Fruit fly (Drosophila melanogaster) whole organism, embryonic: ENCODE measurements around the gene rgn.

ENCODE experiments used
- Antp ChIP-seq: fragments of 200-800 bp; sonication (Bioruptor generic); optimal IDR thresholded peaks from 3 replicates; lab custom pipeline; 2016; ENCODE audit warnings: missing biosample characterization, missing genetic modification characterization
- CG1024 ChIP-seq: fragments of 200-800 bp; sonication (Bioruptor generic); IDR thresholded peaks from 2 replicates; pipeline ENCODE4 v1.3.6; 2022; ENCODE audit warnings: missing biosample characterization, missing genetic modification characterization
- CG10431 ChIP-seq: fragments of 200-800 bp; sonication (Bioruptor generic); optimal IDR thresholded peaks from 3 replicates; lab custom pipeline; 2018; ENCODE audit warnings: missing biosample characterization, mild to moderate bottlenecking, missing genetic modification characterization
- CG12391 ChIP-seq: fragments of 200-800 bp; sonication (Bioruptor generic); optimal IDR thresholded peaks from 3 replicates; lab custom pipeline; 2018; ENCODE audit warnings: missing biosample characterization, mild to moderate bottlenecking, missing genetic modification characterization, moderate library complexity
- CG14441 ChIP-seq: fragments of 200-800 bp; sonication (Bioruptor generic); IDR thresholded peaks from 2 replicates; pipeline ENCODE4 v1.3.6; 2022; ENCODE audit warnings: missing biosample characterization, missing genetic modification characterization
- CG15601 ChIP-seq: fragments of 200-800 bp; sonication (Bioruptor generic); optimal IDR thresholded peaks from 3 replicates; lab custom pipeline; 2019; ENCODE audit warnings: missing biosample characterization, mild to moderate bottlenecking, missing genetic modification characterization, moderate library complexity
- CG1603 ChIP-seq: fragments of 200-800 bp; sonication (Bioruptor generic); optimal IDR thresholded peaks from 2 replicates; lab custom pipeline; 2019; ENCODE audit warnings: missing biosample characterization, mild to moderate bottlenecking, missing genetic modification characterization, moderate library complexity
- CG16815 ChIP-seq: fragments of 200-800 bp; sonication (Bioruptor generic); optimal IDR thresholded peaks from 3 replicates; lab custom pipeline; 2017; ENCODE audit warnings: missing biosample characterization, mild to moderate bottlenecking, missing genetic modification characterization
- CG17912 ChIP-seq: fragments of 200-800 bp; sonication (Bioruptor generic); optimal IDR thresholded peaks from 2 replicates; lab custom pipeline; 2018; ENCODE audit warnings: missing biosample characterization, mild to moderate bottlenecking, missing genetic modification characterization
- CG18599 ChIP-seq: fragments of 200-800 bp; sonication (Bioruptor generic); optimal IDR thresholded peaks from 3 replicates; lab custom pipeline; 2017; ENCODE audit warnings: missing biosample characterization, missing genetic modification characterization, mild to moderate bottlenecking, moderate library complexity, missing genetic modification reagents
- CG2202 ChIP-seq: fragments of 200-800 bp; sonication (Bioruptor generic); optimal IDR thresholded peaks from 2 replicates; lab custom pipeline; 2018; ENCODE audit warnings: missing biosample characterization, mild to moderate bottlenecking, missing genetic modification characterization
- CG30431 ChIP-seq: fragments of 200-800 bp; sonication (Bioruptor generic); optimal IDR thresholded peaks from 2 replicates; lab custom pipeline; 2017; ENCODE audit warnings: missing biosample characterization, missing genetic modification characterization
- CG32532 ChIP-seq: fragments of 200-800 bp; sonication (Bioruptor generic); IDR thresholded peaks from 2 replicates; pipeline ENCODE4 v1.3.6; 2022; ENCODE audit warnings: missing biosample characterization, missing genetic modification characterization
- CG3281 ChIP-seq: fragments of 200-800 bp; sonication (Bioruptor generic); optimal IDR thresholded peaks from 3 replicates; lab custom pipeline; 2017; ENCODE audit warnings: missing biosample characterization, mild to moderate bottlenecking, missing genetic modification characterization
- CG4424 ChIP-seq: fragments of 200-800 bp; sonication (Bioruptor generic); optimal IDR thresholded peaks from 3 replicates; lab custom pipeline; 2016; ENCODE audit warnings: missing biosample characterization, missing genetic modification characterization
- CG4820 ChIP-seq: fragments of 200-800 bp; sonication (Bioruptor generic); optimal IDR thresholded peaks from 3 replicates; lab custom pipeline; 2016; ENCODE audit warnings: missing biosample characterization, missing genetic modification characterization
- CG6683 ChIP-seq: fragments of 200-800 bp; sonication (Bioruptor generic); optimal IDR thresholded peaks from 2 replicates; lab custom pipeline; 2017; ENCODE audit warnings: missing biosample characterization, mild to moderate bottlenecking, missing genetic modification characterization, missing genetic modification reagents
- CG6854 ChIP-seq: fragments of 200-800 bp; sonication (Bioruptor generic); optimal IDR thresholded peaks from 3 replicates; lab custom pipeline; 2017; ENCODE audit warnings: missing biosample characterization, mild to moderate bottlenecking, missing genetic modification characterization
- CG8765 ChIP-seq: fragments of 200-800 bp; sonication (Bioruptor generic); IDR thresholded peaks from 2 replicates; pipeline ENCODE4 v1.3.6; 2022; ENCODE audit warnings: missing biosample characterization, missing genetic modification characterization
- CG8924 ChIP-seq: fragments of 200-800 bp; optimal IDR thresholded peaks from 3 replicates; lab custom pipeline; 2019; ENCODE audit warnings: missing biosample characterization, mild to moderate bottlenecking, missing genetic modification characterization, moderate library complexity
- Camta ChIP-seq: fragments of 200-800 bp; sonication (Bioruptor generic); optimal IDR thresholded peaks from 2 replicates; lab custom pipeline; 2016; ENCODE audit warnings: missing biosample characterization, missing genetic modification characterization
- CoRest ChIP-seq: fragments of 200-800 bp; sonication (Bioruptor generic); optimal IDR thresholded peaks from 3 replicates; lab custom pipeline; 2018; ENCODE audit warnings: missing biosample characterization, mild to moderate bottlenecking, missing genetic modification characterization, moderate library complexity
- D19A ChIP-seq: fragments of 200-800 bp; optimal IDR thresholded peaks from 3 replicates; lab custom pipeline; 2019; ENCODE audit warnings: missing biosample characterization, mild to moderate bottlenecking, missing genetic modification characterization, moderate library complexity
- Dbx ChIP-seq: fragments of 200-800 bp; sonication (Bioruptor generic); IDR thresholded peaks from 3 replicates; pipeline ENCODE4 v1.3.6; 2022; ENCODE audit warnings: missing biosample characterization, missing genetic modification characterization
- Dp ChIP-seq: fragments of 200-800 bp; sonication (Bioruptor generic); optimal IDR thresholded peaks from 2 replicates; lab custom pipeline; 2018; ENCODE audit warnings: missing biosample characterization, mild to moderate bottlenecking, missing genetic modification characterization, moderate library complexity
- ERR ChIP-seq: fragments of 200-800 bp; sonication (Bioruptor generic); optimal IDR thresholded peaks from 2 replicates; lab custom pipeline; 2016; ENCODE audit warnings: missing biosample characterization, missing genetic modification characterization
- Max ChIP-seq: fragments of 200-800 bp; sonication (Bioruptor generic); optimal IDR thresholded peaks from 2 replicates; lab custom pipeline; 2016; ENCODE audit warnings: missing biosample characterization, mild to moderate bottlenecking, missing genetic modification characterization
- Optix ChIP-seq: fragments of 200-800 bp; sonication (Bioruptor generic); IDR thresholded peaks from 3 replicates; pipeline ENCODE4 v1.3.6; 2022; ENCODE audit warnings: missing biosample characterization, missing genetic modification characterization
- al ChIP-seq: fragments of 200-800 bp; sonication (Bioruptor generic); IDR thresholded peaks from 2 replicates; pipeline ENCODE4 v1.3.6; 2022; ENCODE audit warnings: missing biosample characterization, missing genetic modification characterization
- aop ChIP-seq: fragments of 200-800 bp; sonication (Bioruptor generic); IDR thresholded peaks from 2 replicates; pipeline ENCODE4 v1.3.6; 2022; ENCODE audit warnings: missing biosample characterization, missing genetic modification characterization
- ato ChIP-seq: fragments of 200-800 bp; sonication (Bioruptor generic); IDR thresholded peaks from 2 replicates; pipeline ENCODE4 v1.3.6; 2022; ENCODE audit warnings: missing biosample characterization, missing genetic modification characterization; ENCODE audit not compliant: partially characterized antibody
- br ChIP-seq: fragments of >200 bp; optimal IDR thresholded peaks from 2 replicates; lab custom pipeline; 2017
- chif ChIP-seq, 2 experiments: fragments of 200-800 bp; sonication (Bioruptor generic); optimal IDR thresholded peaks; 3 replicates each; lab custom pipeline; 2016; ENCODE audit warnings: missing biosample characterization in 2 of 2, missing genetic modification characterization in 2 of 2
- dmrt11E ChIP-seq: fragments of 200-800 bp; sonication (Bioruptor generic); optimal IDR thresholded peaks from 3 replicates; lab custom pipeline; 2018; ENCODE audit warnings: missing biosample characterization, mild to moderate bottlenecking, missing genetic modification characterization, moderate library complexity
- fd64A ChIP-seq: fragments of 200-800 bp; sonication (Bioruptor generic); optimal IDR thresholded peaks from 3 replicates; lab custom pipeline; 2018; ENCODE audit warnings: missing biosample characterization, mild to moderate bottlenecking, missing genetic modification characterization
- fd96Cb ChIP-seq: fragments of 200-800 bp; sonication (Bioruptor generic); optimal IDR thresholded peaks from 2 replicates; lab custom pipeline; 2018; ENCODE audit warnings: missing biosample characterization, mild to moderate bottlenecking, missing genetic modification characterization, moderate library complexity
- gsb-n ChIP-seq: fragments of 200-800 bp; sonication (Bioruptor generic); optimal IDR thresholded peaks from 3 replicates; lab custom pipeline; 2018; ENCODE audit warnings: missing biosample characterization, mild to moderate bottlenecking, missing genetic modification characterization
- kay ChIP-seq: fragments of 200-800 bp; sonication (Bioruptor generic); optimal IDR thresholded peaks from 2 replicates; lab custom pipeline; 2016; ENCODE audit warnings: missing biosample characterization, missing genetic modification characterization
- mam ChIP-seq: fragments of 200-800 bp; sonication (Bioruptor generic); optimal IDR thresholded peaks from 3 replicates; lab custom pipeline; 2016; ENCODE audit warnings: missing biosample characterization, missing genetic modification characterization
- nerfin-2 ChIP-seq: fragments of 200-800 bp; sonication (Bioruptor generic); IDR thresholded peaks from 2 replicates; pipeline ENCODE4 v1.3.6; 2022; ENCODE audit warnings: missing biosample characterization, missing genetic modification characterization; ENCODE audit not compliant: partially characterized antibody
- peb ChIP-seq: fragments of 200-800 bp; sonication (Bioruptor generic); IDR thresholded peaks from 2 replicates; pipeline ENCODE4 v1.3.6; 2022; ENCODE audit warnings: missing biosample characterization, missing genetic modification characterization
- pnt ChIP-seq: fragments of 200-800 bp; sonication (Bioruptor generic); optimal IDR thresholded peaks from 3 replicates; lab custom pipeline; 2016; ENCODE audit warnings: missing biosample characterization, missing genetic modification characterization
- prd ChIP-seq, 3 experiments: fragments of >200 bp in 2 of 3; fragments of 200-800 bp in 1 of 3; sonication (Bioruptor generic) in 1 of 3; optimal IDR thresholded peaks in 2 of 3; IDR thresholded peaks in 1 of 3; 2 replicates in 2 of 3; 3 replicates in 1 of 3; pipeline versions ENCODE4 v1.3.6 to Lab custom; 2017 to 2022; ENCODE audit warnings: missing biosample characterization in 1 of 3, missing genetic modification characterization in 1 of 3
- salm ChIP-seq: fragments of 200-800 bp; sonication (Bioruptor generic); optimal IDR thresholded peaks from 2 replicates; lab custom pipeline; 2018; ENCODE audit warnings: missing biosample characterization, mild to moderate bottlenecking, missing genetic modification characterization
- scrt ChIP-seq: fragments of 200-800 bp; sonication (Bioruptor generic); optimal IDR thresholded peaks from 2 replicates; lab custom pipeline; 2018; ENCODE audit warnings: missing biosample characterization, mild to moderate bottlenecking, missing genetic modification characterization, moderate library complexity
- shn ChIP-seq: fragments of 200-800 bp; sonication (Bioruptor generic); optimal IDR thresholded peaks from 3 replicates; lab custom pipeline; 2016; ENCODE audit warnings: missing biosample characterization, missing genetic modification characterization
- stwl ChIP-seq: fragments of 200-800 bp; sonication (Bioruptor generic); optimal IDR thresholded peaks from 3 replicates; lab custom pipeline; 2018; ENCODE audit warnings: missing biosample characterization, mild to moderate bottlenecking, missing genetic modification characterization, moderate library complexity
- tll ChIP-seq, 2 experiments: fragments of 200-800 bp in 1 of 2; fragments of >200 bp in 1 of 2; sonication (Bioruptor generic) in 1 of 2; optimal IDR thresholded peaks; 2 replicates each; lab custom pipeline; 2017 to 2019; ENCODE audit warnings: missing biosample characterization in 2 of 2, missing genetic modification characterization in 2 of 2, mild to moderate bottlenecking in 1 of 2, moderate library complexity in 1 of 2
- trh ChIP-seq: fragments of 200-800 bp; sonication (Bioruptor generic); optimal IDR thresholded peaks from 2 replicates; lab custom pipeline; 2016; ENCODE audit warnings: missing biosample characterization, missing genetic modification characterization
- vnd ChIP-seq: fragments of 200-800 bp; sonication (Bioruptor generic); IDR thresholded peaks from 3 replicates; pipeline ENCODE4 v1.3.6; 2022; ENCODE audit warnings: missing biosample characterization, missing genetic modification characterization; ENCODE audit not compliant: partially characterized antibody
- wdn ChIP-seq: fragments of 200-800 bp; sonication (Bioruptor generic); IDR thresholded peaks from 2 replicates; pipeline ENCODE4 v1.3.6; 2022; ENCODE audit warnings: missing biosample characterization, missing genetic modification characterization

The rgn gene

DNA sequence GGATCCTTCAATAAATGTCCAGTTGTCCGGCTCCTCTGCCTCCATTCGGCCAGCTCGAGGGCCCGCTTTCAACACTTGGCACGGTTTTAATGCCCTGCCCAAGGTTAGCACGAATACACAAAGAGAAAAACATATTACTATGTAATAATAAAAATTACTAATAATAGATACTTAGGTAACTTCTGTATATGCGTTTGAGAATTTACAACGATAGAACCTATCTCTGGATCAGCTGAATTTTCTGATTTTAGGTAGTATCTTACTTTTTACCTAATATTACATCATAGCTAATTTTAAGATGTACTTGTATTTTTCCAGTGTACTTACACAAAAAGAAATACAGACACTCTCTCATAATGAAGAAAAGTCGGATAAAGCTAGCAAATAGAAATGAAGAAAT lies 3.4 kb downstream of the rgn start (continued):
- TF ChIP-seq CG3281 (peak; percentile 26), Dbx (GFP tag; lab: Robert Waterston, UW) (no peak), CG17912 (no peak), trh (no peak), CG6854 (GFP tag; lab: Kevin White, UChicago) (no peak), D19A (tag; lab: Kevin White, UChicago) (peak; percentile 16), gsb-n (tag; lab: Kevin White, UChicago) (no peak), CG4424 (GFP tag; lab: Kevin White, UChicago) (peak; percentile 27), CG2202 (tag; lab: Kevin White, UChicago) (no peak), CG18599 (peak; percentile 5), dmrt11E (no peak), CG1603 (no peak), scrt (GFP tag; lab: Kevin White, UChicago) (no peak), pnt (GFP tag; lab: Kevin White, UChicago) (no peak), fd96Cb (tag; lab: Kevin White, UChicago) (peak; percentile 23), CG30431 (GFP tag; lab: Kevin White, UChicago) (no peak), shn (GFP tag; lab: Kevin White, UChicago) (no peak), tll (GFP tag; optimal IDR thresholded peaks at IDR 0.05; lab: Kevin White, UChicago) (no peak), nerfin-2 (no peak), salm (no peak), Antp (GFP tag; lab: Kevin White, UChicago) (no peak), CG12391 (tag; lab: Kevin White, UChicago) (peak; percentile 8), prd (optimal IDR thresholded peaks at IDR 0.05; lab: Kevin White, UChicago) (no peak), prd (GFP tag; IDR thresholded peaks at IDR 0.05; lab: Robert Waterston, UW) (no peak), fd64A (GFP tag; lab: Kevin White, UChicago) (no peak), CG4820 (GFP tag; lab: Kevin White, UChicago) (no peak), vnd (GFP tag; lab: Robert Waterston, UW) (no peak), ERR (GFP tag; lab: Kevin White, UChicago) (no peak), chif (GFP tag; optimal IDR thresholded peaks at IDR 0.05; lab: Kevin White, UChicago) (no peak), kay (no peak), CG15601 (no peak), CG8924 (tag; lab: Kevin White, UChicago) (no peak), CoRest (peak; percentile 24), CG14441 (GFP tag; lab: Robert Waterston, UW) (no peak), CG32532 (GFP tag; lab: Robert Waterston, UW) (no peak), CG6683 (GFP tag; lab: Kevin White, UChicago) (no peak), CG10431 (GFP tag; lab: Kevin White, UChicago) (no peak), ato (GFP tag; lab: Robert Waterston, UW) (no peak), al (GFP tag; lab: Robert Waterston, UW) (no peak), CG16815 (no peak), Optix (GFP tag; lab: Robert Waterston, UW) (no peak), Camta (GFP tag; lab: Kevin White, UChicago) (no peak), br (no peak), CG8765 (GFP tag; lab: Robert Waterston, UW) (no peak), mam (GFP tag; lab: Kevin White, UChicago) (no peak), Dp (GFP tag; lab: Kevin White, UChicago) (no peak), aop (GFP tag; lab: Robert Waterston, UW) (no peak), stwl (no peak), peb (GFP tag; lab: Robert Waterston, UW) (no peak), CG1024 (GFP tag; lab: Robert Waterston, UW) (no peak), wdn (no peak), Max (no peak)
